Fruit fly (Drosophila melanogaster) whole organism, embryonic: ENCODE data around the gene CG3604.

Source experiments
- BEAF-32 ChIP-seq: fragments of 200-800 bp; sonication (Bioruptor generic); optimal IDR thresholded peaks from 3 replicates; lab custom pipeline; 2017; ENCODE audit warnings: missing biosample characterization, missing genetic modification characterization, mild to moderate bottlenecking, moderate library complexity, missing genetic modification reagents
- Bteb2 ChIP-seq: fragments of 200-800 bp; sonication (Bioruptor generic); optimal IDR thresholded peaks from 2 replicates; lab custom pipeline; 2016; ENCODE audit warnings: missing biosample characterization, missing genetic modification characterization
- CG11504 ChIP-seq: fragments of 200-800 bp; sonication (Bioruptor generic); optimal IDR thresholded peaks from 3 replicates; lab custom pipeline; 2019; ENCODE audit warnings: missing biosample characterization, mild to moderate bottlenecking, missing genetic modification characterization, moderate library complexity
- CG14710 ChIP-seq: fragments of 200-800 bp; sonication (Bioruptor generic); optimal IDR thresholded peaks from 3 replicates; lab custom pipeline; 2019; ENCODE audit warnings: missing biosample characterization, mild to moderate bottlenecking, missing genetic modification characterization, moderate library complexity
- CG17829 ChIP-seq: fragments of 200-800 bp; optimal IDR thresholded peaks from 2 replicates; lab custom pipeline; 2019; ENCODE audit warnings: missing biosample characterization, mild to moderate bottlenecking, missing genetic modification characterization, moderate library complexity
- CG2120 ChIP-seq: fragments of 200-800 bp; sonication (Bioruptor generic); optimal IDR thresholded peaks from 3 replicates; lab custom pipeline; 2016; ENCODE audit warnings: missing biosample characterization, missing genetic modification characterization
- CG34224 ChIP-seq: fragments of 200-800 bp; sonication (Bioruptor generic); IDR thresholded peaks from 3 replicates; pipeline ENCODE4 v1.3.6; 2022; ENCODE audit warnings: missing biosample characterization, missing genetic modification characterization; ENCODE audit not compliant: partially characterized antibody
- CG4328 ChIP-seq: fragments of 200-800 bp; sonication (Bioruptor generic); optimal IDR thresholded peaks from 3 replicates; lab custom pipeline; 2017; ENCODE audit warnings: missing biosample characterization, missing genetic modification reagents, missing genetic modification characterization
- CG4617 ChIP-seq: fragments of 200-800 bp; sonication (Bioruptor generic); optimal IDR thresholded peaks from 3 replicates; lab custom pipeline; 2016; ENCODE audit warnings: missing biosample characterization, missing genetic modification characterization, borderline replicate concordance
- CG4854 ChIP-seq: fragments of 200-800 bp; sonication (Bioruptor generic); optimal IDR thresholded peaks from 2 replicates; lab custom pipeline; 2016; ENCODE audit warnings: missing biosample characterization, missing genetic modification characterization, inconsistent platforms
- CG5180 ChIP-seq: fragments of 200-800 bp; sonication (Bioruptor generic); optimal IDR thresholded peaks from 3 replicates; lab custom pipeline; 2017; ENCODE audit warnings: missing biosample characterization, missing genetic modification characterization, mild to moderate bottlenecking, moderate library complexity, missing genetic modification reagents
- CG7271 ChIP-seq: fragments of 200-800 bp; sonication (Bioruptor generic); optimal IDR thresholded peaks from 2 replicates; lab custom pipeline; 2018; ENCODE audit warnings: missing biosample characterization, mild to moderate bottlenecking, missing genetic modification characterization, moderate library complexity
- CG9215 ChIP-seq: fragments of 200-800 bp; sonication (Bioruptor generic); IDR thresholded peaks from 2 replicates; pipeline ENCODE4 v1.3.6; 2022; ENCODE audit warnings: missing biosample characterization, missing genetic modification characterization
- CG9817 ChIP-seq: fragments of 200-800 bp; sonication (Bioruptor generic); optimal IDR thresholded peaks from 2 replicates; lab custom pipeline; 2018; ENCODE audit warnings: missing biosample characterization, mild to moderate bottlenecking, missing genetic modification characterization, moderate library complexity
- CG9876 ChIP-seq: fragments of 200-800 bp; sonication (Bioruptor generic); optimal IDR thresholded peaks from 2 replicates; lab custom pipeline; 2016; ENCODE audit warnings: missing biosample characterization, missing genetic modification characterization
- D ChIP-seq, 2 experiments: fragments of 200-800 bp in 1 of 2; fragments of >200 bp in 1 of 2; sonication (Bioruptor generic) in 1 of 2; optimal IDR thresholded peaks; 2 replicates in 1 of 2; 3 replicates in 1 of 2; lab custom pipeline; 2017; ENCODE audit warnings: mild to moderate bottlenecking in 1 of 2, missing biosample characterization in 1 of 2, missing genetic modification characterization in 1 of 2, missing genetic modification reagents in 1 of 2
- Dbx ChIP-seq: fragments of 200-800 bp; sonication (Bioruptor generic); IDR thresholded peaks from 3 replicates; pipeline ENCODE4 v1.3.6; 2022; ENCODE audit warnings: missing biosample characterization, missing genetic modification characterization
- E2f1 ChIP-seq: fragments of 200-800 bp; sonication (Bioruptor generic); IDR thresholded peaks from 2 replicates; pipeline ENCODE4 v1.3.6; 2022; ENCODE audit warnings: missing biosample characterization, missing genetic modification characterization
- HLH3B ChIP-seq: fragments of 200-800 bp; sonication (Bioruptor generic); IDR thresholded peaks from 2 replicates; pipeline ENCODE4 v1.3.6; 2022; ENCODE audit warnings: missing biosample characterization, missing genetic modification characterization
- HLH54F ChIP-seq: fragments of 200-800 bp; sonication (Bioruptor generic); optimal IDR thresholded peaks from 3 replicates; lab custom pipeline; 2016; ENCODE audit warnings: missing biosample characterization, missing genetic modification characterization
- Hmr ChIP-seq: fragments of 200-800 bp; sonication (Bioruptor generic); optimal IDR thresholded peaks from 3 replicates; lab custom pipeline; 2017; ENCODE audit warnings: mild to moderate bottlenecking, missing biosample characterization, missing genetic modification reagents, missing genetic modification characterization
- Max ChIP-seq: fragments of 200-800 bp; sonication (Bioruptor generic); optimal IDR thresholded peaks from 2 replicates; lab custom pipeline; 2016; ENCODE audit warnings: missing biosample characterization, mild to moderate bottlenecking, missing genetic modification characterization
- Mes4 ChIP-seq: fragments of 200-800 bp; sonication (Bioruptor generic); optimal IDR thresholded peaks from 2 replicates; lab custom pipeline; 2016; ENCODE audit warnings: missing biosample characterization, missing genetic modification characterization
- Oli ChIP-seq: fragments of 200-800 bp; sonication (Bioruptor generic); optimal IDR thresholded peaks from 2 replicates; lab custom pipeline; 2018; ENCODE audit warnings: missing biosample characterization, mild to moderate bottlenecking, missing genetic modification characterization, moderate library complexity
- Ravus ChIP-seq: fragments of 200-800 bp; sonication (Bioruptor generic); IDR thresholded peaks from 2 replicates; pipeline ENCODE4 v1.3.6; 2022; ENCODE audit warnings: missing biosample characterization, missing genetic modification characterization
- Scr ChIP-seq: fragments of 200-800 bp; sonication (Bioruptor generic); IDR thresholded peaks from 2 replicates; pipeline ENCODE4 v1.3.6; 2022; ENCODE audit warnings: missing biosample characterization, missing genetic modification characterization; ENCODE audit not compliant: partially characterized antibody
- al ChIP-seq: fragments of 200-800 bp; sonication (Bioruptor generic); IDR thresholded peaks from 2 replicates; pipeline ENCODE4 v1.3.6; 2022; ENCODE audit warnings: missing biosample characterization, missing genetic modification characterization
- aop ChIP-seq: fragments of 200-800 bp; sonication (Bioruptor generic); IDR thresholded peaks from 2 replicates; pipeline ENCODE4 v1.3.6; 2022; ENCODE audit warnings: missing biosample characterization, missing genetic modification characterization
- dmrt11E ChIP-seq: fragments of 200-800 bp; sonication (Bioruptor generic); optimal IDR thresholded peaks from 3 replicates; lab custom pipeline; 2018; ENCODE audit warnings: missing biosample characterization, mild to moderate bottlenecking, missing genetic modification characterization, moderate library complexity
- dpn ChIP-seq, 2 experiments: fragments of 200-800 bp; sonication (Bioruptor generic); optimal IDR thresholded peaks; 3 replicates each; lab custom pipeline; 2016; ENCODE audit warnings: missing biosample characterization in 2 of 2, missing genetic modification characterization in 2 of 2
- fd3F ChIP-seq: fragments of 200-800 bp; sonication (Bioruptor generic); optimal IDR thresholded peaks from 2 replicates; lab custom pipeline; 2018; ENCODE audit warnings: missing biosample characterization, mild to moderate bottlenecking, missing genetic modification characterization, moderate library complexity
- gem ChIP-seq: fragments of 200-800 bp; sonication (Bioruptor generic); optimal IDR thresholded peaks from 2 replicates; lab custom pipeline; 2019; ENCODE audit warnings: missing biosample characterization, mild to moderate bottlenecking, missing genetic modification characterization, moderate library complexity
- grau ChIP-seq: fragments of 200-800 bp; optimal IDR thresholded peaks from 3 replicates; lab custom pipeline; 2019; ENCODE audit warnings: missing biosample characterization, mild to moderate bottlenecking, missing genetic modification characterization, moderate library complexity
- hbn ChIP-seq: fragments of 200-800 bp; sonication (Bioruptor generic); IDR thresholded peaks from 2 replicates; pipeline ENCODE4 v1.3.6; 2022; ENCODE audit warnings: missing biosample characterization, missing genetic modification characterization; ENCODE audit not compliant: partially characterized antibody
- kah ChIP-seq: fragments of 200-800 bp; sonication (Bioruptor generic); optimal IDR thresholded peaks from 2 replicates; lab custom pipeline; 2018; ENCODE audit warnings: missing biosample characterization, mild to moderate bottlenecking, missing genetic modification characterization
- ken ChIP-seq: fragments of 200-800 bp; sonication (Bioruptor generic); IDR thresholded peaks from 3 replicates; pipeline ENCODE4 v1.3.6; 2022; ENCODE audit warnings: missing biosample characterization, missing genetic modification characterization
- knrl ChIP-seq: fragments of 200-800 bp; sonication (Bioruptor generic); IDR thresholded peaks from 3 replicates; pipeline ENCODE4 v1.3.6; 2022; ENCODE audit warnings: missing biosample characterization, missing genetic modification characterization; ENCODE audit not compliant: partially characterized antibody
- nerfin-1 ChIP-seq: fragments of 200-800 bp; sonication (Bioruptor generic); optimal IDR thresholded peaks from 3 replicates; lab custom pipeline; 2019; ENCODE audit warnings: missing biosample characterization, mild to moderate bottlenecking, missing genetic modification characterization, moderate library complexity
- phol ChIP-seq: fragments of 200-800 bp; sonication (Bioruptor generic); optimal IDR thresholded peaks from 3 replicates; lab custom pipeline; 2018; ENCODE audit warnings: missing biosample characterization, mild to moderate bottlenecking, missing genetic modification characterization, moderate library complexity
- pzg ChIP-seq: fragments of 200-800 bp; sonication (Bioruptor generic); optimal IDR thresholded peaks from 3 replicates; lab custom pipeline; 2018; ENCODE audit warnings: missing biosample characterization, mild to moderate bottlenecking, missing genetic modification characterization, moderate library complexity
- row ChIP-seq: fragments of 200-800 bp; sonication (Bioruptor generic); IDR thresholded peaks from 3 replicates; pipeline ENCODE4 v1.3.6; 2022; ENCODE audit warnings: missing biosample characterization, missing genetic modification characterization
- salm ChIP-seq: fragments of 200-800 bp; sonication (Bioruptor generic); optimal IDR thresholded peaks from 2 replicates; lab custom pipeline; 2018; ENCODE audit warnings: missing biosample characterization, mild to moderate bottlenecking, missing genetic modification characterization
- sd ChIP-seq: fragments of 200-800 bp; sonication (Bioruptor generic); optimal IDR thresholded peaks from 3 replicates; lab custom pipeline; 2018; ENCODE audit warnings: missing biosample characterization, mild to moderate bottlenecking, missing genetic modification characterization, moderate library complexity
- sens-2 ChIP-seq: fragments of 200-800 bp; sonication (Bioruptor generic); IDR thresholded peaks from 2 replicates; pipeline ENCODE4 v1.3.6; 2022; ENCODE audit warnings: missing biosample characterization, missing genetic modification characterization
- sisA ChIP-seq: fragments of 200-800 bp; sonication (Bioruptor generic); IDR thresholded peaks from 2 replicates; pipeline ENCODE4 v1.3.6; 2022; ENCODE audit warnings: missing biosample characterization, missing genetic modification characterization
- slou ChIP-seq: fragments of 200-800 bp; sonication (Bioruptor generic); optimal IDR thresholded peaks from 3 replicates; lab custom pipeline; 2016; ENCODE audit warnings: missing biosample characterization, missing genetic modification characterization
- tap ChIP-seq: fragments of 200-800 bp; optimal IDR thresholded peaks from 3 replicates; lab custom pipeline; 2019; ENCODE audit warnings: missing biosample characterization, mild to moderate bottlenecking, missing genetic modification characterization, moderate library complexity
- vnd ChIP-seq: fragments of 200-800 bp; sonication (Bioruptor generic); IDR thresholded peaks from 3 replicates; pipeline ENCODE4 v1.3.6; 2022; ENCODE audit warnings: missing biosample characterization, missing genetic modification characterization; ENCODE audit not compliant: partially characterized antibody

The CG3604 gene

DNA sequence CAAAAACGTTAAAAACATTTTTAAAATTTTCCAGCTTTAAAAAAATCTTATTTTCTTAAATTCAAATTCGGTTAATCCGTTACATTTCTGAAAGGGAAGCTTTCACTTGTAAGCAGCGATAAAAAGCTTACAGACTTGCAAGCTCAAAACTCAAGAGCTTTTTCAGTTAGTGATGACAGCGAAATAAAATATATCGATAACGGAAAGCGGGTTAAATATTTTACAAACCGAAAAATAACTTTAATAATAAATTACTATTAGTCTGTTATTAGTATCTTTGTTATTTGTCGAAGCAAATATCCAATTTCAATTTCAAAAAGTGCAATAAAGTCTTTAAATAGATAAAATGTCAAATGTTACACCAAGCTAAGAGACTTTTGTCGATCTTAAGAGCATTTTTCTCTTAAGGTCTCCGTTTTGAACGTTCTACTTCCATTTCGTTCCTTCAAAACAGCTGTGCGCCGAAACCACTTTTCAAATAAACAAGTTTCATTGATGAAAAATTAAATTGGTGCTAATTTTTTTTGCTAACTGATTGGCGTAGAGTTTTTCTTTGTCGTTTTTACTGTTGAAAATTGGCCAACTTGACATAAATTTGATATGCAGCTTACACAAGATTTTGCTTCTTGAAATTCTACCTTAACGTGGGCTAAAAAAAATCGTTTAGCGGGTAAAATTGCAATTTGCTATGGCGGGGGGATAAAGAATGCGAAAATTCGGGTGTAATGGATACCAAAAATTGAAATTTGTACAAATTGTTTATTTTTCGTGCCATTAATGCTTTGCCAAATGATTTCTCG lies 49.3 kb downstream of the CG3604 start (continued):
- TF ChIP-seq row (GFP tag; lab: Robert Waterston, UW), result peak; percentile 70
- TF ChIP-seq CG4854, result no peak
- no peak for TF ChIP-seq tap
- TF ChIP-seq pzg (GFP tag; lab: Kevin White, UChicago), result peak; percentile 19
- TF ChIP-seq Oli (tag; lab: Kevin White, UChicago), result no peak
- TF ChIP-seq dmrt11E (tag; lab: Kevin White, UChicago), result no peak
- no peak for TF ChIP-seq CG9876
- TF ChIP-seq CG11504, result no peak
- no peak for TF ChIP-seq sd (tag; lab: Kevin White, UChicago)
- TF ChIP-seq fd3F (GFP tag; lab: Kevin White, UChicago), result no peak
- no peak for TF ChIP-seq D (optimal IDR thresholded peaks at IDR 0.05; lab: Kevin White, UChicago)
- no peak for TF ChIP-seq D (GFP tag; optimal IDR thresholded peaks at IDR 0.05; lab: Kevin White, UChicago)
- no peak for TF ChIP-seq Mes4 (GFP tag; lab: Kevin White, UChicago)
- TF ChIP-seq Max, result no peak
- TF ChIP-seq CG17829 (tag; lab: Kevin White, UChicago), result no peak
- TF ChIP-seq kah, result no peak
- TF ChIP-seq CG5180 (GFP tag; lab: Kevin White, UChicago), result no peak
- TF ChIP-seq sens-2 (GFP tag; lab: Robert Waterston, UW), result no peak
- TF ChIP-seq Bteb2 (GFP tag; lab: Kevin White, UChicago), result no peak
- TF ChIP-seq BEAF-32 (GFP tag; lab: Kevin White, UChicago), result peak; percentile 67
- no peak for TF ChIP-seq nerfin-1
- no peak for TF ChIP-seq CG4328 (GFP tag; lab: Kevin White, UChicago)
- TF ChIP-seq CG9817 (tag; lab: Kevin White, UChicago), result no peak
- no peak; the same call in 1 of the 2 replicates for TF ChIP-seq HLH3B (GFP tag; lab: Robert Waterston, UW)
- no peak for TF ChIP-seq Dbx (GFP tag; lab: Robert Waterston, UW)
- no peak for TF ChIP-seq CG14710 (tag; lab: Kevin White, UChicago)
- TF ChIP-seq vnd (GFP tag; lab: Robert Waterston, UW), result no peak
- peak; percentile 23; the same call in 1 of the 3 replicates for TF ChIP-seq knrl (GFP tag; lab: Robert Waterston, UW)
- TF ChIP-seq E2f1 (GFP tag; lab: Robert Waterston, UW), result no peak
- no peak for TF ChIP-seq HLH54F (GFP tag; lab: Kevin White, UChicago)
- TF ChIP-seq aop (GFP tag; lab: Robert Waterston, UW), result no peak
- TF ChIP-seq hbn (GFP tag; lab: Robert Waterston, UW), result peak; percentile 74
- TF ChIP-seq CG7271 (tag; lab: Kevin White, UChicago), result no peak
- TF ChIP-seq CG34224 (GFP tag; lab: Robert Waterston, UW), result peak; percentile 78
- TF ChIP-seq dpn (GFP tag; optimal IDR thresholded peaks at IDR 0.05; lab: Kevin White, UChicago), result no peak
- TF ChIP-seq CG9215 (GFP tag; lab: Robert Waterston, UW), result no peak
- TF ChIP-seq slou, result no peak
- TF ChIP-seq CG4617, result no peak
- peak; percentile 30 for TF ChIP-seq CG2120
- peak; percentile 18 for TF ChIP-seq grau (tag; lab: Kevin White, UChicago)
- TF ChIP-seq sisA, result no peak
- no peak for TF ChIP-seq salm (tag; lab: Kevin White, UChicago)
- TF ChIP-seq Hmr (GFP tag; lab: Kevin White, UChicago), result no peak
- TF ChIP-seq gem, result peak; percentile 28
- no peak for TF ChIP-seq Ravus (GFP tag; lab: Robert Waterston, UW)
- no peak for TF ChIP-seq al (GFP tag; lab: Robert Waterston, UW)
- TF ChIP-seq phol (tag; lab: Kevin White, UChicago), result no peak
- TF ChIP-seq ken (GFP tag; lab: Robert Waterston, UW), result no peak
- peak; percentile 78 for TF ChIP-seq Scr (GFP tag; lab: Robert Waterston, UW)
